Fruit fly (Drosophila melanogaster): ENCODE results near the gene CG8202.

The CG8202 gene

dm6 chr3R:8744198-8744597 lies 12.3 kb downstream of the CG8202 start (continued):
- TF ChIP-seq CG5180 (GFP tag; optimal IDR thresholded peaks at IDR 0.05) (no peak), cwo (GFP tag; optimal IDR thresholded peaks at IDR 0.05) (no peak), lbe (GFP tag; optimal IDR thresholded peaks at IDR 0.05) (no peak), TFAM (GFP tag; optimal IDR thresholded peaks at IDR 0.05) (no peak), Abd-B (GFP tag; optimal IDR thresholded peaks at IDR 0.05) (peak; percentile 8), dysf (GFP tag; IDR thresholded peaks at IDR 0.05) (peak; percentile 74), inv (GFP tag; IDR thresholded peaks at IDR 0.05; ENCODE audit: partially characterized antibody) (no peak), CG15011 (GFP tag; optimal IDR thresholded peaks at IDR 0.05) (no peak), CG7963 (GFP tag; IDR thresholded peaks at IDR 0.05; ENCODE audit: partially characterized antibody) (no peak), CG10209 (GFP tag; optimal IDR thresholded peaks at IDR 0.05) (peak; percentile 54), CG3838 (GFP tag; optimal IDR thresholded peaks at IDR 0.05) (no peak), Fer2 (tag; optimal IDR thresholded peaks at IDR 0.05) (no peak), wek (GFP tag; optimal IDR thresholded peaks at IDR 0.05) (no peak), unpg (GFP tag; optimal IDR thresholded peaks at IDR 0.05) (peak; percentile 65), CG11398 (GFP tag; optimal IDR thresholded peaks at IDR 0.05) (no peak), amos (GFP tag; IDR thresholded peaks at IDR 0.05; ENCODE audit: partially characterized antibody) (no peak), Dref (GFP tag; IDR thresholded peaks at IDR 0.05) (no peak), H2.0 (GFP tag; IDR thresholded peaks at IDR 0.05) (no peak), kah (GFP tag; optimal IDR thresholded peaks at IDR 0.05) (no peak), sens-2 (GFP tag; IDR thresholded peaks at IDR 0.05) (no peak), pzg (GFP tag; optimal IDR thresholded peaks at IDR 0.05) (no peak), CG7556 (GFP tag; optimal IDR thresholded peaks at IDR 0.05) (peak; percentile 51), cad (GFP tag; optimal IDR thresholded peaks at IDR 0.05) (no peak), tgo (GFP tag; IDR thresholded peaks at IDR 0.05) (peak; percentile 62; the same call in 2 of the 3 replicates), tna (GFP tag; IDR thresholded peaks at IDR 0.05; ENCODE audit: partially characterized antibody) (no peak), CG42726 (GFP tag; IDR thresholded peaks at IDR 0.05; ENCODE audit: partially characterized antibody) (no peak), HLH4C (GFP tag; IDR thresholded peaks at IDR 0.05; ENCODE audit: partially characterized antibody) (no peak), CG12299 (tag; optimal IDR thresholded peaks at IDR 0.05) (no peak), Ptx1 (GFP tag; IDR thresholded peaks at IDR 0.05) (peak; percentile 77), CG1832 (GFP tag; optimal IDR thresholded peaks at IDR 0.05) (no peak), CG14050 (GFP tag; IDR thresholded peaks at IDR 0.05) (peak; percentile 12; the same call in 2 of the 3 replicates), sim (GFP tag; IDR thresholded peaks at IDR 0.05) (no peak), ssp (GFP tag; IDR thresholded peaks at IDR 0.05) (no peak), CG11456 (GFP tag; IDR thresholded peaks at IDR 0.05) (peak; percentile 72; the same call in 1 of the 3 replicates), CG18476 (GFP tag; optimal IDR thresholded peaks at IDR 0.05) (no peak), Bteb2 (GFP tag; optimal IDR thresholded peaks at IDR 0.05) (no peak), Pdp1 (GFP tag; optimal IDR thresholded peaks at IDR 0.05) (peak in 1 of 2 experiments; percentile 62), CG3407 (GFP tag; optimal IDR thresholded peaks at IDR 0.05) (peak; percentile 3), CG4328 (GFP tag; optimal IDR thresholded peaks at IDR 0.05) (no peak), chm (GFP tag; IDR thresholded peaks at IDR 0.05) (peak; percentile 54; the same call in 1 of the 2 replicates), CG3995 (GFP tag; optimal IDR thresholded peaks at IDR 0.05) (no peak), CG6765 (GFP tag; optimal IDR thresholded peaks at IDR 0.05) (no peak), dimm (GFP tag; IDR thresholded peaks at IDR 0.05) (0 out of 2 replicates have a peak, but pooled peaks have one; percentile 32), CG6654 (GFP tag; optimal IDR thresholded peaks at IDR 0.05) (no peak), CG2712 (tag; optimal IDR thresholded peaks at IDR 0.05) (peak; percentile 59), zf30C (GFP tag; optimal IDR thresholded peaks at IDR 0.05) (no peak), Chrac-16 (GFP tag; optimal IDR thresholded peaks at IDR 0.05) (peak; percentile 28), tup (GFP tag; optimal IDR thresholded peaks at IDR 0.05) (peak; percentile 16), CG12391 (tag; optimal IDR thresholded peaks at IDR 0.05) (peak; percentile 43), CG10321 (GFP tag; IDR thresholded peaks at IDR 0.05) (no peak)

All from whole organism, embryonic.